Worm (Caenorhabditis elegans): ENCODE measurements around the gene atg-18.

- TF ChIP-seq nhr-27 (tag; optimal IDR thresholded peaks at IDR 0.05) (no peak), ceh-40 (GFP tag; IDR thresholded peaks at IDR 0.05) (no peak), B0336.3 (GFP tag; IDR thresholded peaks at IDR 0.05) (no peak), ama-1 (optimal IDR thresholded peaks at IDR 0.05) (no peak), ama-1 (GFP tag; optimal IDR thresholded peaks at IDR 0.05) (no peak), sea-2 (GFP tag; IDR thresholded peaks at IDR 0.05) (no peak), xnd-1 (tag; optimal IDR thresholded peaks at IDR 0.05) (no peak), attf-6 (GFP tag; IDR thresholded peaks at IDR 0.05) (no peak), attf-5 (GFP tag; optimal IDR thresholded peaks at IDR 0.05) (no peak), let-526 (GFP tag; IDR thresholded peaks at IDR 0.05) (no peak), ztf-22 (GFP tag; optimal IDR thresholded peaks at IDR 0.05) (no peak), T07F8.4 (tag; optimal IDR thresholded peaks at IDR 0.05) (no peak), T26A5.8 (tag; optimal IDR thresholded peaks at IDR 0.05) (no peak)
These were observed 29.7 kb downstream of the atg-18 start, which contains the start of gene F41E6.8 for ce11 chrV:8601420-8601819.
